Worm (Caenorhabditis elegans) whole organism, L3 larva: Measurements from ENCODE around the gene clc-7.

Experiments used
- R02D3.7 ChIP-seq: fragments of 150-350 bp; optimal IDR thresholded peaks from 2 replicates; lab custom pipeline; 2014; ENCODE audit warnings: missing biosample characterization, missing genetic modification characterization
- ZK546.5 ChIP-seq: sonication (generic microtip); optimal IDR thresholded peaks from 2 replicates; lab custom pipeline; 2017; ENCODE audit warnings: missing biosample characterization, missing genetic modification characterization
- ama-1 ChIP-seq: fragments of 150-350 bp; optimal IDR thresholded peaks from 2 replicates; lab custom pipeline; 2018
- ceh-16 ChIP-seq: sonication (generic microtip); optimal IDR thresholded peaks from 2 replicates; lab custom pipeline; 2017; ENCODE audit warnings: missing biosample characterization, missing genetic modification characterization
- ceh-9 ChIP-seq: sonication (generic microtip); optimal IDR thresholded peaks from 2 replicates; lab custom pipeline; 2018; ENCODE audit warnings: missing biosample characterization, missing genetic modification characterization
- daf-12 ChIP-seq: fragments of 150-350 bp; optimal IDR thresholded peaks from 2 replicates; lab custom pipeline; 2014; ENCODE audit warnings: missing biosample characterization, missing genetic modification reagents, missing genetic modification characterization
- egl-5 ChIP-seq: fragments of 150-350 bp; optimal IDR thresholded peaks from 2 replicates; lab custom pipeline; 2017; ENCODE audit warnings: missing biosample characterization, missing genetic modification reagents, missing genetic modification characterization, inconsistent platforms
- elt-1 ChIP-seq: fragments of 150-350 bp; optimal IDR thresholded peaks from 2 replicates; lab custom pipeline; 2014; ENCODE audit warnings: missing biosample characterization, missing genetic modification characterization
- elt-2 ChIP-seq: sonication (generic microtip); optimal IDR thresholded peaks from 2 replicates; lab custom pipeline; 2016; ENCODE audit warnings: missing genetic modification reagents, mild to moderate bottlenecking, missing genetic modification characterization, missing compliant biosample characterization
- elt-3 ChIP-seq, 3 experiments: fragments of 150-350 bp in 1 of 3; sonication (generic microtip) in 2 of 3; optimal IDR thresholded peaks; 2 replicates in 2 of 3; 4 replicates in 1 of 3; lab custom pipeline; 2014 to 2017; ENCODE audit warnings: missing biosample characterization in 3 of 3, missing genetic modification characterization in 3 of 3
- fkh-10 ChIP-seq: sonication (generic microtip); optimal IDR thresholded peaks from 2 replicates; lab custom pipeline; 2017; ENCODE audit warnings: missing biosample characterization, missing genetic modification reagents, missing genetic modification characterization
- fkh-2 ChIP-seq: fragments of 150-350 bp; optimal IDR thresholded peaks from 2 replicates; lab custom pipeline; 2014; ENCODE audit warnings: missing biosample characterization, missing genetic modification reagents, missing genetic modification characterization
- fos-1 ChIP-seq: fragments of 150-350 bp; optimal IDR thresholded peaks from 2 replicates; lab custom pipeline; 2014; ENCODE audit warnings: missing biosample characterization, missing genetic modification characterization
- hmg-11 ChIP-seq: sonication (generic microtip); optimal IDR thresholded peaks from 2 replicates; lab custom pipeline; 2016; ENCODE audit warnings: missing genetic modification characterization, missing compliant biosample characterization
- lin-39 ChIP-seq: fragments of 150-350 bp; optimal IDR thresholded peaks from 2 replicates; lab custom pipeline; 2018; ENCODE audit warnings: missing biosample characterization, missing genetic modification reagents, missing genetic modification characterization
- lsy-12 ChIP-seq: sonication (generic microtip); optimal IDR thresholded peaks from 2 replicates; lab custom pipeline; 2016; ENCODE audit warnings: mild to moderate bottlenecking, missing genetic modification characterization, missing compliant biosample characterization
- mdl-1 ChIP-seq: fragments of 150-350 bp; optimal IDR thresholded peaks from 2 replicates; lab custom pipeline; 2014; ENCODE audit warnings: missing biosample characterization, missing genetic modification characterization
- nhr-11 ChIP-seq: fragments of 150-350 bp; optimal IDR thresholded peaks from 2 replicates; lab custom pipeline; 2014; ENCODE audit warnings: missing biosample characterization, missing genetic modification characterization
- nhr-12 ChIP-seq: fragments of 150-350 bp; optimal IDR thresholded peaks from 2 replicates; lab custom pipeline; 2014; ENCODE audit warnings: missing biosample characterization, missing genetic modification characterization
- nhr-23 ChIP-seq: fragments of 150-350 bp; optimal IDR thresholded peaks from 2 replicates; lab custom pipeline; 2014; ENCODE audit warnings: missing biosample characterization, missing genetic modification reagents, missing genetic modification characterization
- nhr-237 ChIP-seq: fragments of 150-350 bp; optimal IDR thresholded peaks from 2 replicates; lab custom pipeline; 2014; ENCODE audit warnings: missing biosample characterization, missing genetic modification characterization
- nhr-28 ChIP-seq: fragments of 150-350 bp; optimal IDR thresholded peaks from 2 replicates; lab custom pipeline; 2014; ENCODE audit warnings: missing biosample characterization, missing genetic modification characterization
- nhr-43 ChIP-seq: sonication (generic microtip); optimal IDR thresholded peaks from 2 replicates; lab custom pipeline; 2016; ENCODE audit warnings: mild to moderate bottlenecking, missing genetic modification characterization, missing compliant biosample characterization; ENCODE audit not compliant: poor library complexity, severe bottlenecking
- nhr-67 ChIP-seq: fragments of 150-350 bp; optimal IDR thresholded peaks from 2 replicates; lab custom pipeline; 2014; ENCODE audit warnings: missing biosample characterization, missing genetic modification characterization
- nhr-76 ChIP-seq: fragments of 150-350 bp; sonication (generic microtip); optimal IDR thresholded peaks from 5 replicates; lab custom pipeline; 2014; ENCODE audit warnings: missing biosample characterization, missing genetic modification characterization
- nhr-77 ChIP-seq: fragments of 150-350 bp; optimal IDR thresholded peaks from 2 replicates; lab custom pipeline; 2014; ENCODE audit warnings: missing biosample characterization, missing genetic modification characterization
- pha-4 ChIP-seq: fragments of 150-350 bp; optimal IDR thresholded peaks from 2 replicates; lab custom pipeline; 2014; ENCODE audit warnings: missing biosample characterization, missing genetic modification reagents, missing genetic modification characterization
- pqm-1 ChIP-seq: fragments of 150-350 bp; optimal IDR thresholded peaks from 2 replicates; lab custom pipeline; 2017; ENCODE audit warnings: missing biosample characterization, missing genetic modification characterization, inconsistent platforms
- skn-1 ChIP-seq: fragments of 150-350 bp; optimal IDR thresholded peaks from 2 replicates; lab custom pipeline; 2014; ENCODE audit warnings: missing biosample characterization, missing genetic modification characterization
- snpc-4 ChIP-seq: fragments of 150-350 bp; optimal IDR thresholded peaks from 2 replicates; lab custom pipeline; 2014; ENCODE audit warnings: missing biosample characterization, missing genetic modification characterization
- tbx-2 ChIP-seq: sonication (generic microtip); optimal IDR thresholded peaks from 2 replicates; lab custom pipeline; 2016; ENCODE audit warnings: mild to moderate bottlenecking, missing genetic modification characterization, missing compliant biosample characterization
- unc-39 ChIP-seq: sonication (generic microtip); optimal IDR thresholded peaks from 4 replicates; lab custom pipeline; 2017; ENCODE audit warnings: missing biosample characterization, missing genetic modification characterization
- unc-62 ChIP-seq: fragments of 150-350 bp; sonication (generic microtip); optimal IDR thresholded peaks from 4 replicates; lab custom pipeline; 2014; ENCODE audit warnings: missing biosample characterization, missing genetic modification reagents, missing genetic modification characterization
- ztf-4 ChIP-seq: fragments of 150-350 bp; optimal IDR thresholded peaks from 2 replicates; lab custom pipeline; 2014; ENCODE audit warnings: missing biosample characterization, missing genetic modification characterization

The clc-7 gene

ce11 chrX:5037673-5038072 lies 30.2 kb upstream of the clc-7 start, which contains the start of gene ZC449.5:
Gene ZC449.5, minus strand, starts transcription at chrX:5037773.
- peak; percentile 23 for TF ChIP-seq elt-2 (tag; lab: Kevin White, UChicago)
- TF ChIP-seq nhr-76 = no peak
- TF ChIP-seq mdl-1 (tag; lab: Kevin White, UChicago) = no peak

- TF ChIP-seq nhr-11 (no peak), nhr-12 (tag; lab: Kevin White, UChicago) (no peak), daf-12 (no peak), nhr-237 (tag; lab: Kevin White, UChicago) (no peak), nhr-76 (no peak), nhr-43 (tag; lab: Kevin White, UChicago) (no peak), lin-39 (no peak), nhr-77 (no peak), egl-5 (tag; lab: Kevin White, UChicago) (no peak), ztf-4 (tag; lab: Kevin White, UChicago) (no peak), ceh-16 (tag; lab: Kevin White, UChicago) (no peak), fkh-2 (tag; lab: Kevin White, UChicago) (no peak), skn-1 (tag; lab: Kevin White, UChicago) (no peak)
Measured at ce11 chrX:5038812-5039211, 29.1 kb upstream of the clc-7 start.

ce11 chrX:5040038-5040437 lies 27.9 kb upstream of the clc-7 start:
- TF ChIP-seq R02D3.7 (tag; lab: Kevin White, UChicago) = no peak
- no peak for TF ChIP-seq nhr-43 (tag; lab: Kevin White, UChicago)
- TF ChIP-seq tbx-2 = no peak
- no peak for TF ChIP-seq elt-1 (tag; lab: Kevin White, UChicago)
- no peak for TF ChIP-seq elt-2 (tag; lab: Kevin White, UChicago)
- no peak for TF ChIP-seq nhr-237 (tag; lab: Kevin White, UChicago)
- TF ChIP-seq mdl-1 (tag; lab: Kevin White, UChicago) = no peak
- no peak for TF ChIP-seq fos-1 (tag; lab: Kevin White, UChicago)

- TF ChIP-seq elt-3 (tag; optimal IDR thresholded peaks at IDR 0.05; lab: Kevin White, UChicago) (no peak), nhr-23 (peak; percentile 45)
Measured at ce11 chrX:5043887-5044286, 24.0 kb upstream of the clc-7 start, which contains the start of gene Y64H9A.2. Gene Y64H9A.2, plus strand, starts transcription at chrX:5043976.

ce11 chrX:5056199-5056598 lies 11.7 kb upstream of the clc-7 start:
- TF ChIP-seq nhr-43 (tag; lab: Kevin White, UChicago) = peak; percentile 28

- TF ChIP-seq unc-62 = no peak
- TF ChIP-seq pha-4 (tag; lab: Kevin White, UChicago) = no peak
- TF ChIP-seq nhr-67 (tag; lab: Kevin White, UChicago) = no peak
- TF ChIP-seq ceh-9 (tag; lab: Kevin White, UChicago) = no peak
- no peak for TF ChIP-seq nhr-28 (tag; lab: Kevin White, UChicago)
- TF ChIP-seq fkh-10 (GFP tag; lab: Kevin White, UChicago) = no peak
- no peak for TF ChIP-seq fos-1 (tag; lab: Kevin White, UChicago)
- TF ChIP-seq snpc-4 (tag; lab: Kevin White, UChicago) = no peak
- no peak for TF ChIP-seq nhr-43 (tag; lab: Kevin White, UChicago)
- no peak for TF ChIP-seq hmg-11
- no peak for TF ChIP-seq unc-39 (tag; lab: Kevin White, UChicago)
- TF ChIP-seq lsy-12 (tag; lab: Kevin White, UChicago) = no peak
- no peak for TF ChIP-seq mdl-1 (tag; lab: Kevin White, UChicago)
- no peak for TF ChIP-seq ztf-4 (tag; lab: Kevin White, UChicago)
- TF ChIP-seq ZK546.5 (tag; lab: Kevin White, UChicago) = no peak
- TF ChIP-seq nhr-12 (tag; lab: Kevin White, UChicago) = no peak
- no peak for TF ChIP-seq ama-1 (lab: Kevin White, UChicago)
- TF ChIP-seq pqm-1 (tag; lab: Kevin White, UChicago) = no peak
Measured at ce11 chrX:5059163-5059562, 8.7 kb upstream of the clc-7 start, which contains the start of gene C24H10.4. Gene C24H10.4, minus strand, starts transcription at chrX:5059263.
